Worm (Caenorhabditis elegans) whole organism, late embryonic: ENCODE measurements around the gene myrf-1.

ENCODE experiments used
- T23F11.4 ChIP-seq: fragments of 200-800 bp; sonication (Bioruptor generic); optimal IDR thresholded peaks from 2 replicates; lab custom pipeline; 2018; ENCODE audit warnings: mild to moderate bottlenecking, missing genetic modification characterization, missing compliant biosample characterization
- ama-1 ChIP-seq: fragments of 150-350 bp; optimal IDR thresholded peaks from 2 replicates; lab custom pipeline; 2014
- ceh-24 ChIP-seq: sonication (generic microtip); optimal IDR thresholded peaks from 2 replicates; lab custom pipeline; 2016; ENCODE audit warnings: mild to moderate bottlenecking, missing genetic modification characterization, missing compliant biosample characterization
- elt-2 ChIP-seq: sonication (generic microtip); optimal IDR thresholded peaks from 2 replicates; lab custom pipeline; 2016; ENCODE audit warnings: missing genetic modification reagents, missing genetic modification characterization, missing compliant biosample characterization
- fkh-10 ChIP-seq: fragments of 150-350 bp; optimal IDR thresholded peaks from 2 replicates; lab custom pipeline; 2014; ENCODE audit warnings: missing biosample characterization, missing genetic modification reagents, missing genetic modification characterization
- pax-1 ChIP-seq: fragments of 150-350 bp; optimal IDR thresholded peaks from 2 replicates; lab custom pipeline; 2014; ENCODE audit warnings: missing biosample characterization, missing genetic modification characterization
- pha-2 ChIP-seq: sonication (generic microtip); optimal IDR thresholded peaks from 2 replicates; lab custom pipeline; 2017; ENCODE audit warnings: mild to moderate bottlenecking, missing genetic modification characterization, missing compliant biosample characterization
- pha-4 ChIP-seq: fragments of 150-350 bp; optimal IDR thresholded peaks from 2 replicates; lab custom pipeline; 2018; ENCODE audit warnings: missing biosample characterization, missing genetic modification reagents, missing genetic modification characterization
- pqm-1 ChIP-seq: sonication (generic microtip); optimal IDR thresholded peaks from 2 replicates; lab custom pipeline; 2016; ENCODE audit warnings: missing genetic modification characterization, missing compliant biosample characterization
- rnt-1 ChIP-seq: sonication (generic microtip); optimal IDR thresholded peaks from 2 replicates; lab custom pipeline; 2016; ENCODE audit warnings: missing genetic modification characterization, missing compliant biosample characterization
- sdc-2 ChIP-seq: sonication (generic microtip); optimal IDR thresholded peaks from 2 replicates; lab custom pipeline; 2016; ENCODE audit warnings: missing genotype, missing genetic modification characterization, missing compliant biosample characterization
- tbx-7 ChIP-seq: sonication (generic microtip); optimal IDR thresholded peaks from 2 replicates; lab custom pipeline; 2016; ENCODE audit warnings: missing genotype, missing genetic modification characterization, missing compliant biosample characterization
- unc-3 ChIP-seq, 2 experiments: fragments of 200-800 bp in 1 of 2; sonication (Bioruptor generic) in 1 of 2; sonication (generic microtip) in 1 of 2; conservative IDR thresholded peaks in 1 of 2; optimal IDR thresholded peaks in 1 of 2; 2 replicates each; pipeline versions ENCODE4 v1.3.6 to Lab custom; 2016 to 2022; ENCODE audit warnings: missing compliant biosample characterization in 2 of 2, missing genetic modification characterization in 2 of 2, missing genetic modification reagents in 1 of 2

DNA sequence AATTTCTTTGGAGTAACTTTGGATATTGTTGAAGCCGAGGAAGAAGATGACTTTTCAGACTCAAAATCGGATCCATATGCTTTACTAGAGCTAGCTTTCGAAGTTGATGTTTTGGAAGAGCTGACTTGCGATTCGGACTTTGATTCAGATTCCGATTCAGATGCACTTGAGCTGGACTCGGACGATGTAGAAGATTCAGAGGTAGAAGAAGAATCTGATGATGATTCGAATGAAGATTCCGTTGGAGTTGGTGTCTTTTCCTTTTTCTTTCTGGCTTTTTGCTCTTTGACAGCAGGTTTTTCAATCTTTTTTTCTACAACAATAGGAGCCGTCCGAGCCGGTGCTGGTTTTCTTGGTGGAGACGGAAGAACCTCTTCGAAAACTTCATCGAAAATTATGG is 5.6 kb upstream of the myrf-1 start:
- TF ChIP-seq ceh-24 (tag; lab: Kevin White, UChicago) (no peak), elt-2 (no peak), pha-4 (tag; lab: Kevin White, UChicago) (no peak), fkh-10 (GFP tag; lab: Kevin White, UChicago) (no peak), ama-1 (no peak), T23F11.4 (GFP tag; lab: Kevin White, UChicago) (no peak), rnt-1 (tag; lab: Kevin White, UChicago) (no peak), pha-2 (tag; lab: Kevin White, UChicago) (no peak), sdc-2 (tag; lab: Kevin White, UChicago) (no peak), unc-3 (GFP tag; conservative IDR thresholded peaks at IDR 0.05; lab: Robert Waterston, UW) (no peak), unc-3 (tag; optimal IDR thresholded peaks at IDR 0.05; lab: Kevin White, UChicago) (no peak), pqm-1 (tag; lab: Kevin White, UChicago) (no peak), tbx-7 (tag; lab: Kevin White, UChicago) (no peak), pax-1 (tag; lab: Kevin White, UChicago) (no peak)
